Worm (Caenorhabditis elegans) whole organism, L1 larva: ENCODE results near the gene K10H10.9.

Experiments used
- efl-1 ChIP-seq, 4 experiments: fragments of 150-350 bp; optimal IDR thresholded peaks in 3 of 4; peaks in 1 of 4; 1 replicate in 1 of 4; 2 replicates in 3 of 4; lab custom pipeline; 2014; ENCODE audit warnings: missing biosample characterization in 2 of 4, missing genetic modification characterization in 2 of 4, missing genetic modification reagents in 2 of 4
- lin-39 ChIP-seq: fragments of 150-350 bp; optimal IDR thresholded peaks from 2 replicates; lab custom pipeline; 2014; ENCODE audit warnings: missing biosample characterization, missing genetic modification reagents, missing genetic modification characterization
- nhr-237 ChIP-seq: fragments of 150-350 bp; optimal IDR thresholded peaks from 2 replicates; lab custom pipeline; 2014; ENCODE audit warnings: missing biosample characterization, missing genetic modification characterization
- skn-1 ChIP-seq: fragments of 150-350 bp; optimal IDR thresholded peaks from 2 replicates; lab custom pipeline; 2014; ENCODE audit warnings: missing biosample characterization, missing genetic modification characterization

DNA sequence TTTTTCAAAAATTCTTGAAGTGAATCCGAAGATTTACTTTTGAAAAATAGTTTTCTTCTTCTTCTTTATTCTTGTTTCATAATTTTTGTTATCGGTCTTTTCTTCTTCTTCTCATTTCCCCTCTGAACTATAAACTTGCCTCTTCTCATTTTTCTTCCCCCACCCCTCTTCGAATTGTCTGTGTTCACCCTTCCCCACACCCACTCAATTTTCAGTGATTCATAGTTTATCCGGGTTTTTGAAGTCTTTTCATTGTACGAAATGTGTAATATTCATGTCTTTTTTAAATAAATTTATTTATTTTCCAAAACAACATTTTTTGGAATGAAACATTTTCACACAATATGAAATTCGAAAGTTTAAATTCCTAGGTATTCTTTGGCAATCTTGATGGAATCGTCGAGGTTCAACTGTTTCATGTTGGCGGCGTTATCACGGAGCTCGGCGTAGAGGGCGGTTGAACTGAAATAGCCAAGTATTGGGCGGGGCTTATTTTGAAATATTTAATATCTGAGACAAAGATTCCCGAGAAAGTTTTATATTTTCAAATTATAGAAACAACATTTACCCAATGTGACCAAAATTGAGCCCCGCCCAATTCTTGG, 22.2 kb downstream of the K10H10.9 start:
- no peak for TF ChIP-seq skn-1
- TF ChIP-seq efl-1 (optimal IDR thresholded peaks at IDR 0.05; lab: Kevin White, UChicago), result no peak
- TF ChIP-seq efl-1 (GFP tag; optimal IDR thresholded peaks at IDR 0.05 in 1 of 2; lab: Kevin White, UChicago), result no peak
- no peak for TF ChIP-seq nhr-237 (tag; lab: Kevin White, UChicago)
- no peak for TF ChIP-seq lin-39
